Worm (Caenorhabditis elegans): Measurements from ENCODE around the gene ZC443.1.

DNA sequence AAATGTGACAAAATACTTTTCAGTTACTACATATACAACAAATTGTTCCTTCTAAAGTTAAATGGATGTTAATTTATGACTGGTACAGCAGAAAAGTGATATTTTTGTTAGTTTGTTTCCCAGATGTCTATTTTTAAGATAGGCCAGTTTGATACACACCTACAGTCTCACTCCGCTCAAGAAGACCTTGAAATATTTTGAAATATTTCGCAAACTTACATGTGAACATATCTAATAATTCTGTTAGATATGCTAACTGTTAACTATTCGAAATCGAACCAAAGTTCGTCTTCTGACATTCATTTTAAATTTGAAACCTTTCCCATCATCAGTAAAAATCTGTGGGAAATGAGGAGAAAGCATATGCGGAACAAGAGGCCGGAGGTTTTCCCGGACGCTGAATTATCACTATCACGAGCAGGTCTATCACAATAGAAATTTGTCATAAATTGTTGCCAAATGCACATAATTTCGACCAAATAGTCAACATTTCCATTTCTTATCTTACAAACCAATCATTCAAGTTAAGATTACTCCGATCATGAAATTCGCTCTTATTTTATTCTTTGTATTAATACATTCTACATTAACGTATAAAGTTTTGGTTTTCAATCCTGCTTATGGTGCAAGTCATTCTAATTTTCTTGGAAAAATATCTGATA, 10.0 kb upstream of the ZC443.1 start, which contains the start of the genes ZC443.4 and ugt-18:
- TF ChIP-seq unc-39 (tag; optimal IDR thresholded peaks at IDR 0.05) = no peak
- no peak for TF ChIP-seq unc-62 (GFP tag; optimal IDR thresholded peaks at IDR 0.05)
- TF ChIP-seq ztf-11 (tag; optimal IDR thresholded peaks at IDR 0.05) = no peak
- TF ChIP-seq nhr-21 (tag; optimal IDR thresholded peaks at IDR 0.05) = no peak
- TF ChIP-seq ama-1 (optimal IDR thresholded peaks at IDR 0.05) = no peak
- TF ChIP-seq gmeb-1 (tag; optimal IDR thresholded peaks at IDR 0.05) = no peak
- no peak for TF ChIP-seq ceh-82 (tag; optimal IDR thresholded peaks at IDR 0.05)
